Fruit fly (Drosophila melanogaster): ENCODE results near the gene CG8142.

- TF ChIP-seq Sin3A (optimal IDR thresholded peaks at IDR 0.05) = no peak
- no peak for TF ChIP-seq ttk (optimal IDR thresholded peaks at IDR 0.05)
- TF ChIP-seq Myc (optimal IDR thresholded peaks at IDR 0.05) = no peak
- no peak for TF ChIP-seq h (optimal IDR thresholded peaks at IDR 0.05)
Measured at dm6 chrX:17860711-17861110, 16.2 kb upstream of the CG8142 start, which contains the start of the genes Arp8 and CG6769.
